In genomic region chrX:19865389-19866144, dm6 we compare ENCODE assay signal across 1 fruit fly cellular context.
TF ChIP-seq lines count a peak whose summit lies in the region.

THADA (minus strand) TSS chrX:19865524.

TF ChIP-seq in whole organism, embryonic, 481 proteins besides CTCF, POLR2A, EP300 and RAD21 (continued from another document and continues in another):
- TF ChIP-seq run (tag; optimal IDR thresholded peaks at IDR 0.05; lab: Kevin White, UChicago) (no peak), repo (GFP tag; optimal IDR thresholded peaks at IDR 0.05; lab: Kevin White, UChicago) (no peak), ttk (GFP tag; IDR thresholded peaks at IDR 0.05; lab: Robert Waterston, UW) (no peak), CG42726 (GFP tag; IDR thresholded peaks at IDR 0.05; lab: Robert Waterston, UW; ENCODE audit: partially characterized antibody) (peak; percentile 97), CG18262 (tag; optimal IDR thresholded peaks at IDR 0.05; lab: Kevin White, UChicago) (no peak), tgo (GFP tag; IDR thresholded peaks at IDR 0.05; lab: Robert Waterston, UW) (peak; percentile 21; the same call in 1 of the 3 replicates), CG2875 (GFP tag; optimal IDR thresholded peaks at IDR 0.05; lab: Kevin White, UChicago) (no peak), ara (GFP tag; IDR thresholded peaks at IDR 0.05; lab: Robert Waterston, UW) (no peak), zf30C (GFP tag; optimal IDR thresholded peaks at IDR 0.05; lab: Kevin White, UChicago) (no peak), CG10462 (GFP tag; optimal IDR thresholded peaks at IDR 0.05; lab: Kevin White, UChicago) (no peak), Lhr (GFP tag; optimal IDR thresholded peaks at IDR 0.05; lab: Kevin White, UChicago) (peak; percentile 95), Dip3 (GFP tag; optimal IDR thresholded peaks at IDR 0.05; lab: Kevin White, UChicago) (peak; percentile 85), Trl (optimal IDR thresholded peaks at IDR 0.05; lab: Kevin White, UChicago) (no peak), Trl (GFP tag; optimal IDR thresholded peaks at IDR 0.05; lab: Kevin White, UChicago) (no peak), Hr51 (GFP tag; optimal IDR thresholded peaks at IDR 0.05; lab: Kevin White, UChicago) (peak in 1 of 2 experiments; percentile 37), Kr (GFP tag; optimal IDR thresholded peaks at IDR 0.05; lab: Kevin White, UChicago) (no peak), gsb (GFP tag; IDR thresholded peaks at IDR 0.05; lab: Robert Waterston, UW) (no peak), YL-1 (GFP tag; optimal IDR thresholded peaks at IDR 0.05; lab: Kevin White, UChicago) (no peak), wor (GFP tag; IDR thresholded peaks at IDR 0.05; lab: Robert Waterston, UW) (no peak), CG34224 (GFP tag; IDR thresholded peaks at IDR 0.05; lab: Robert Waterston, UW; ENCODE audit: partially characterized antibody) (peak; percentile 80; the same call in 2 of the 3 replicates), CG13894 (tag; optimal IDR thresholded peaks at IDR 0.05; lab: Kevin White, UChicago) (peak; percentile 44), crc (GFP tag; optimal IDR thresholded peaks at IDR 0.05; lab: Kevin White, UChicago) (no peak), CG10565 (GFP tag; optimal IDR thresholded peaks at IDR 0.05; lab: Kevin White, UChicago) (no peak), CG10209 (GFP tag; optimal IDR thresholded peaks at IDR 0.05; lab: Kevin White, UChicago) (no peak), stwl (tag; optimal IDR thresholded peaks at IDR 0.05; lab: Kevin White, UChicago) (peak; percentile 34), fru (optimal IDR thresholded peaks at IDR 0.05; lab: Kevin White, UChicago) (no peak), CG16815 (GFP tag; optimal IDR thresholded peaks at IDR 0.05; lab: Kevin White, UChicago) (no peak), onecut (GFP tag; IDR thresholded peaks at IDR 0.05; lab: Robert Waterston, UW) (no peak), ewg (GFP tag; optimal IDR thresholded peaks at IDR 0.05; lab: Kevin White, UChicago) (peak; percentile 17), trem (tag; optimal IDR thresholded peaks at IDR 0.05; lab: Kevin White, UChicago) (peak; percentile 64), E2f1 (GFP tag; IDR thresholded peaks at IDR 0.05; lab: Robert Waterston, UW) (no peak), Ada2b (GFP tag; IDR thresholded peaks at IDR 0.05; lab: Robert Waterston, UW) (0 out of 2 replicates have a peak, but pooled peaks have one; percentile 24), CG11093 (GFP tag; IDR thresholded peaks at IDR 0.05; lab: Robert Waterston, UW) (no peak), CG10654 (GFP tag; optimal IDR thresholded peaks at IDR 0.05; lab: Kevin White, UChicago) (no peak), crol (GFP tag; IDR thresholded peaks at IDR 0.05; lab: Robert Waterston, UW) (no peak; the same call in 1 of the 2 replicates), MBD-R2 (GFP tag; IDR thresholded peaks at IDR 0.05; lab: Robert Waterston, UW) (peak; percentile 42), jumu (GFP tag; optimal IDR thresholded peaks at IDR 0.05; lab: Kevin White, UChicago) (peak; percentile 56), CkIIα-i1 (GFP tag; IDR thresholded peaks at IDR 0.05; lab: Robert Waterston, UW) (no peak), CG7786 (GFP tag; optimal IDR thresholded peaks at IDR 0.05; lab: Kevin White, UChicago) (no peak), D19A (tag; optimal IDR thresholded peaks at IDR 0.05; lab: Kevin White, UChicago) (no peak), CG4707 (GFP tag; optimal IDR thresholded peaks at IDR 0.05; lab: Kevin White, UChicago) (no peak), Dfd (GFP tag; optimal IDR thresholded peaks at IDR 0.05; lab: Kevin White, UChicago) (no peak), wek (GFP tag; optimal IDR thresholded peaks at IDR 0.05; lab: Kevin White, UChicago) (no peak), ash1 (GFP tag; optimal IDR thresholded peaks at IDR 0.05; lab: Kevin White, UChicago) (no peak), lab (GFP tag; optimal IDR thresholded peaks at IDR 0.05; lab: Kevin White, UChicago) (no peak), mam (GFP tag; optimal IDR thresholded peaks at IDR 0.05; lab: Kevin White, UChicago) (peak; percentile 45), twi (tag; optimal IDR thresholded peaks at IDR 0.05; lab: Kevin White, UChicago) (no peak), CG15269 (tag; optimal IDR thresholded peaks at IDR 0.05; lab: Kevin White, UChicago) (no peak), CG10979 (tag; optimal IDR thresholded peaks at IDR 0.05; lab: Kevin White, UChicago) (peak; percentile 34), Sry-δ (GFP tag; optimal IDR thresholded peaks at IDR 0.05; lab: Kevin White, UChicago) (peak; percentile 100), bsh (GFP tag; optimal IDR thresholded peaks at IDR 0.05; lab: Kevin White, UChicago) (peak in 1 of 2 experiments; percentile 28), mld (GFP tag; IDR thresholded peaks at IDR 0.05; lab: Robert Waterston, UW; ENCODE audit: partially characterized antibody) (peak; percentile 84), cg (GFP tag; optimal IDR thresholded peaks at IDR 0.05; lab: Kevin White, UChicago) (no peak), ro (GFP tag; IDR thresholded peaks at IDR 0.05; lab: Robert Waterston, UW) (no peak), Atf3 (GFP tag; optimal IDR thresholded peaks at IDR 0.05; lab: Kevin White, UChicago) (no peak), Fer2 (tag; optimal IDR thresholded peaks at IDR 0.05; lab: Kevin White, UChicago) (no peak), CG1603 (tag; optimal IDR thresholded peaks at IDR 0.05; lab: Kevin White, UChicago) (peak; percentile 90), wdn (GFP tag; IDR thresholded peaks at IDR 0.05; lab: Robert Waterston, UW) (no peak), peb (GFP tag; IDR thresholded peaks at IDR 0.05; lab: Robert Waterston, UW) (0 out of 2 replicates have a peak, but pooled peaks have one; percentile 36), Usf (GFP tag; optimal IDR thresholded peaks at IDR 0.05; lab: Kevin White, UChicago) (no peak), zen2 (GFP tag; IDR thresholded peaks at IDR 0.05; lab: Robert Waterston, UW; ENCODE audit: partially characterized antibody) (peak; percentile 86), CG6765 (GFP tag; optimal IDR thresholded peaks at IDR 0.05; lab: Kevin White, UChicago) (peak; percentile 9), Hmr (GFP tag; optimal IDR thresholded peaks at IDR 0.05; lab: Kevin White, UChicago) (peak; percentile 69), HHEX (GFP tag; optimal IDR thresholded peaks at IDR 0.05; lab: Kevin White, UChicago) (no peak), her (GFP tag; optimal IDR thresholded peaks at IDR 0.05; lab: Kevin White, UChicago) (no peak), rib (GFP tag; IDR thresholded peaks at IDR 0.05; lab: Robert Waterston, UW) (no peak; the same call in 1 of the 2 replicates), dimm (GFP tag; IDR thresholded peaks at IDR 0.05; lab: Robert Waterston, UW) (no peak), Rfx (GFP tag; IDR thresholded peaks at IDR 0.05; lab: Robert Waterston, UW) (peak; percentile 65), CG9932 (GFP tag; IDR thresholded peaks at IDR 0.05; lab: Robert Waterston, UW) (peak; percentile 81), NfI (GFP tag; optimal IDR thresholded peaks at IDR 0.05; lab: Kevin White, UChicago) (peak; percentile 10), CG1792 (GFP tag; optimal IDR thresholded peaks at IDR 0.05; lab: Kevin White, UChicago) (peak; percentile 10), knrl (GFP tag; IDR thresholded peaks at IDR 0.05; lab: Robert Waterston, UW; ENCODE audit: partially characterized antibody) (peak; percentile 99), eyg (GFP tag; optimal IDR thresholded peaks at IDR 0.05; lab: Kevin White, UChicago) (no peak), CG7372 (GFP tag; IDR thresholded peaks at IDR 0.05; lab: Robert Waterston, UW) (no peak), CG4854 (GFP tag; optimal IDR thresholded peaks at IDR 0.05; lab: Kevin White, UChicago) (no peak), kni (GFP tag; optimal IDR thresholded peaks at IDR 0.05; lab: Kevin White, UChicago) (no peak), CG15514 (GFP tag; optimal IDR thresholded peaks at IDR 0.05; lab: Kevin White, UChicago) (peak; percentile 82), croc (GFP tag; conservative IDR thresholded peaks at IDR 0.05; lab: Robert Waterston, UW) (no peak), ham (GFP tag; IDR thresholded peaks at IDR 0.05; lab: Robert Waterston, UW) (no peak), tna (GFP tag; IDR thresholded peaks at IDR 0.05; lab: Robert Waterston, UW; ENCODE audit: partially characterized antibody) (peak; percentile 87), pho (GFP tag; optimal IDR thresholded peaks at IDR 0.05; lab: Kevin White, UChicago) (peak; percentile 26), Lpt (GFP tag; optimal IDR thresholded peaks at IDR 0.05; lab: Kevin White, UChicago) (no peak), dati (GFP tag; IDR thresholded peaks at IDR 0.05; lab: Robert Waterston, UW) (no peak), Sin3A (optimal IDR thresholded peaks at IDR 0.05; lab: Kevin White, UChicago) (peak; percentile 83), Bdp1 (GFP tag; optimal IDR thresholded peaks at IDR 0.05; lab: Kevin White, UChicago) (no peak), sna (GFP tag; IDR thresholded peaks at IDR 0.05; lab: Robert Waterston, UW; ENCODE audit: partially characterized antibody) (peak; percentile 91), stc (GFP tag; IDR thresholded peaks at IDR 0.05; lab: Robert Waterston, UW) (no peak), Fer1 (GFP tag; optimal IDR thresholded peaks at IDR 0.05; lab: Kevin White, UChicago) (no peak), Awh (GFP tag; IDR thresholded peaks at IDR 0.05; lab: Robert Waterston, UW) (no peak), gt (GFP tag; IDR thresholded peaks at IDR 0.05; lab: Robert Waterston, UW) (no peak), CG8281 (tag; optimal IDR thresholded peaks at IDR 0.05; lab: Kevin White, UChicago) (no peak), CG31365 (tag; optimal IDR thresholded peaks at IDR 0.05; lab: Kevin White, UChicago) (no peak), MESR4 (GFP tag; optimal IDR thresholded peaks at IDR 0.05; lab: Kevin White, UChicago) (peak; percentile 60), Mes4 (GFP tag; optimal IDR thresholded peaks at IDR 0.05; lab: Kevin White, UChicago) (no peak), D19B (GFP tag; optimal IDR thresholded peaks at IDR 0.05; lab: Kevin White, UChicago) (no peak), CG8290 (GFP tag; optimal IDR thresholded peaks at IDR 0.05; lab: Kevin White, UChicago) (peak; percentile 98), CG8290 (tag; optimal IDR thresholded peaks at IDR 0.05; lab: Kevin White, UChicago) (peak; percentile 96 to 99), CG10147 (GFP tag; optimal IDR thresholded peaks at IDR 0.05; lab: Kevin White, UChicago) (peak; percentile 19), nau (GFP tag; optimal IDR thresholded peaks at IDR 0.05; lab: Kevin White, UChicago) (no peak), aop (GFP tag; IDR thresholded peaks at IDR 0.05; lab: Robert Waterston, UW) (no peak), lilli (GFP tag; optimal IDR thresholded peaks at IDR 0.05; lab: Kevin White, UChicago) (peak; percentile 74), slbo (GFP tag; IDR thresholded peaks at IDR 0.05; lab: Robert Waterston, UW) (peak; percentile 37; the same call in 1 of the 2 replicates), CHES-1-like (GFP tag; optimal IDR thresholded peaks at IDR 0.05; lab: Kevin White, UChicago) (peak; percentile 52), CG12942 (GFP tag; optimal IDR thresholded peaks at IDR 0.05; lab: Kevin White, UChicago) (no peak), sug (tag; optimal IDR thresholded peaks at IDR 0.05; lab: Kevin White, UChicago) (peak; percentile 24), cas (GFP tag; IDR thresholded peaks at IDR 0.05; lab: Robert Waterston, UW) (no peak), trh (GFP tag; optimal IDR thresholded peaks at IDR 0.05; lab: Kevin White, UChicago) (no peak), ac (GFP tag; optimal IDR thresholded peaks at IDR 0.05; lab: Kevin White, UChicago) (no peak), Hand (GFP tag; optimal IDR thresholded peaks at IDR 0.05; lab: Kevin White, UChicago) (no peak), nerfin-2 (GFP tag; IDR thresholded peaks at IDR 0.05; lab: Robert Waterston, UW; ENCODE audit: partially characterized antibody) (no peak; the same call in none of the 2 replicates), CG15479 (GFP tag; optimal IDR thresholded peaks at IDR 0.05; lab: Kevin White, UChicago) (no peak), Dek (tag; optimal IDR thresholded peaks at IDR 0.05; lab: Kevin White, UChicago) (peak; percentile 39), Neu2 (GFP tag; optimal IDR thresholded peaks at IDR 0.05; lab: Kevin White, UChicago; ENCODE audit: borderline replicate concordance) (no peak), CG14441 (GFP tag; IDR thresholded peaks at IDR 0.05; lab: Robert Waterston, UW) (0 out of 2 replicates have a peak, but pooled peaks have one; percentile 23), CG17385 (GFP tag; optimal IDR thresholded peaks at IDR 0.05; lab: Kevin White, UChicago) (no peak), hkb (optimal IDR thresholded peaks at IDR 0.05; lab: Kevin White, UChicago) (no peak), hkb (GFP tag; IDR thresholded peaks at IDR 0.05; lab: Robert Waterston, UW) (0 out of 2 replicates have a peak, but pooled peaks have one; percentile 48), BEAF-32 (GFP tag; optimal IDR thresholded peaks at IDR 0.05; lab: Kevin White, UChicago) (peak; percentile 98), Hey (tag; optimal IDR thresholded peaks at IDR 0.05; lab: Kevin White, UChicago) (no peak), CG17186 (GFP tag; optimal IDR thresholded peaks at IDR 0.05; lab: Kevin White, UChicago) (peak; percentile 91), CG12071 (GFP tag; optimal IDR thresholded peaks at IDR 0.05; lab: Kevin White, UChicago) (no peak), CG16813 (GFP tag; IDR thresholded peaks at IDR 0.05; lab: Robert Waterston, UW; ENCODE audit: partially characterized antibody) (peak; percentile 96), danr (GFP tag; IDR thresholded peaks at IDR 0.05; lab: Robert Waterston, UW) (no peak), dysf (GFP tag; IDR thresholded peaks at IDR 0.05; lab: Robert Waterston, UW) (0 out of 3 replicates have a peak, but pooled peaks have one; percentile 30), Gug (GFP tag; IDR thresholded peaks at IDR 0.05; lab: Robert Waterston, UW) (peak; percentile 43; the same call in 2 of the 4 replicates), cwo (GFP tag; optimal IDR thresholded peaks at IDR 0.05; lab: Kevin White, UChicago) (no peak), Dbx (GFP tag; IDR thresholded peaks at IDR 0.05; lab: Robert Waterston, UW) (0 out of 3 replicates have a peak, but pooled peaks have one; percentile 42), CG10267 (tag; optimal IDR thresholded peaks at IDR 0.05; lab: Kevin White, UChicago) (peak; percentile 45), CG3838 (GFP tag; optimal IDR thresholded peaks at IDR 0.05; lab: Kevin White, UChicago) (no peak), CG30431 (GFP tag; optimal IDR thresholded peaks at IDR 0.05; lab: Kevin White, UChicago) (no peak), oc (tag; optimal IDR thresholded peaks at IDR 0.05; lab: Kevin White, UChicago) (no peak), CG18011 (GFP tag; optimal IDR thresholded peaks at IDR 0.05; lab: Kevin White, UChicago) (no peak), CG10366 (GFP tag; IDR thresholded peaks at IDR 0.05; lab: Robert Waterston, UW) (no peak), tup (GFP tag; optimal IDR thresholded peaks at IDR 0.05; lab: Kevin White, UChicago) (no peak)
